Worm (Caenorhabditis elegans): ENCODE data around the gene ucr-2.3.

Gene ucr-2.3

DNA sequence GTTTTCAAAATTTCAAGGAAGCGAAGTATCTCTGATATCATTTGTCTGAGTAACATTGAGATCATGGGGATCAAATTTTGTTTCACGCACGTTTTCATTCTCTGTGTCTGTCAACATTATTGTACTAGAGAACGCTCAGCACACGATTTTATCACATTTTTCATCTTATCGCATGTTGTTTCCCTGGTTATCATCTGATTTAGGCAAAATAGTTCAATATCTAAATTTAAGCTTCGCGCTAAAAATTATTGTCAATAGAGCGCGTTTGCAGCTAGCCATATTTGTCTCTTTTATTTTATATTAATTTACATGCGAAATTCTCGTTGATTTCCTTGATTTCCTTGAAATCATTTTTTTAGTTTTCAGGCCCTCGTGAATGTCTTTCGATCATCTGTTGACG lies 34.2 kb upstream of the ucr-2.3 start, which contains the start of gene K02F3.2 (continued):
- TF ChIP-seq nhr-84 (tag; optimal IDR thresholded peaks at IDR 0.05) (no peak), efl-3 (GFP tag; optimal IDR thresholded peaks at IDR 0.05) (no peak), skn-1 (tag; optimal IDR thresholded peaks at IDR 0.05) (peak; percentile 7), hlh-4 (tag; optimal IDR thresholded peaks at IDR 0.05) (no peak), pqm-1 (tag; optimal IDR thresholded peaks at IDR 0.05) (no peak), swsn-7 (tag; optimal IDR thresholded peaks at IDR 0.05) (peak; percentile 43), jun-1 (tag; optimal IDR thresholded peaks at IDR 0.05) (no peak), ama-1 (optimal IDR thresholded peaks at IDR 0.05) (no peak), unc-30 (tag; optimal IDR thresholded peaks at IDR 0.05) (no peak), lin-39 (tag; optimal IDR thresholded peaks at IDR 0.05) (no peak), nhr-20 (tag; optimal IDR thresholded peaks at IDR 0.05) (peak; percentile 64), pax-3 (tag; optimal IDR thresholded peaks at IDR 0.05) (no peak), lin-35 (GFP tag; optimal IDR thresholded peaks at IDR 0.05) (peak; percentile 91 to 97), fkh-8 (tag; optimal IDR thresholded peaks at IDR 0.05) (peak; percentile 12), ces-1 (GFP tag; optimal IDR thresholded peaks at IDR 0.05) (no peak), Y116A8C.19 (tag; optimal IDR thresholded peaks at IDR 0.05; ENCODE audit: borderline replicate concordance) (no peak), fkh-4 (tag; optimal IDR thresholded peaks at IDR 0.05; ENCODE audit: borderline replicate concordance) (no peak), tbx-2 (tag; optimal IDR thresholded peaks at IDR 0.05) (peak; percentile 58), nhr-237 (tag; optimal IDR thresholded peaks at IDR 0.05) (no peak), ets-5 (GFP tag; IDR thresholded peaks at IDR 0.05) (no peak), egl-13 (tag; optimal IDR thresholded peaks at IDR 0.05) (no peak), egl-27 (tag; optimal IDR thresholded peaks at IDR 0.05) (no peak), sptf-1 (tag; optimal IDR thresholded peaks at IDR 0.05) (no peak), fkh-10 (GFP tag; optimal IDR thresholded peaks at IDR 0.05) (no peak), C04F5.9 (tag; optimal IDR thresholded peaks at IDR 0.05) (no peak), nhr-28 (tag; optimal IDR thresholded peaks at IDR 0.05) (no peak), vab-15 (tag; optimal IDR thresholded peaks at IDR 0.05) (no peak), unc-86 (tag; optimal IDR thresholded peaks at IDR 0.05) (no peak), hlh-17 (GFP tag; optimal IDR thresholded peaks at IDR 0.05; ENCODE audit: borderline replicate concordance) (no peak), aly-2 (tag; optimal IDR thresholded peaks at IDR 0.05) (no peak), dpl-1 (GFP tag; optimal IDR thresholded peaks at IDR 0.05) (peak; percentile 85 to 91 (median 89)), nhr-77 (tag; optimal IDR thresholded peaks at IDR 0.05) (no peak), lsy-2 (tag; optimal IDR thresholded peaks at IDR 0.05) (peak; percentile 40 to 70), lin-14 (GFP tag; optimal IDR thresholded peaks at IDR 0.05) (no peak), C34B4.2 (tag; optimal IDR thresholded peaks at IDR 0.05) (no peak), mep-1 (tag; optimal IDR thresholded peaks at IDR 0.05) (peak; percentile 51), elt-3 (tag; optimal IDR thresholded peaks at IDR 0.05) (peak in 2 of 6 experiments; percentile 32 to 84), ceh-82 (tag; optimal IDR thresholded peaks at IDR 0.05) (peak in 1 of 3 experiments; percentile 25), zip-4 (GFP tag; optimal IDR thresholded peaks at IDR 0.05) (no peak), elt-2 (tag; optimal IDR thresholded peaks at IDR 0.05) (peak; percentile 78), mab-9 (GFP tag; IDR thresholded peaks at IDR 0.05) (no peak), C16A3.4 (tag; optimal IDR thresholded peaks at IDR 0.05) (peak; percentile 59), efl-1 (optimal IDR thresholded peaks at IDR 0.05) (peak; percentile 90 to 94), efl-1 (GFP tag; optimal IDR thresholded peaks at IDR 0.05 in 1 of 2) (peak; percentile 93 to 99), irx-1 (tag; optimal IDR thresholded peaks at IDR 0.05) (no peak), nhr-76 (tag; optimal IDR thresholded peaks at IDR 0.05) (no peak), unc-130 (tag; optimal IDR thresholded peaks at IDR 0.05) (peak; percentile 1), ztf-11 (tag; optimal IDR thresholded peaks at IDR 0.05) (no peak), alr-1 (tag; optimal IDR thresholded peaks at IDR 0.05; ENCODE audit: borderline replicate concordance) (no peak), sup-37 (GFP tag; optimal IDR thresholded peaks at IDR 0.05) (no peak), ceh-8 (GFP tag; optimal IDR thresholded peaks at IDR 0.05) (no peak), ceh-90 (tag; optimal IDR thresholded peaks at IDR 0.05) (peak; percentile 11), snpc-4 (tag; optimal IDR thresholded peaks at IDR 0.05) (no peak), unc-98 (GFP tag; IDR thresholded peaks at IDR 0.05) (no peak)
